Worm (Caenorhabditis elegans) whole organism, mixed stage, embryonic: ENCODE results near the gene Y38H6C.25.

Source experiments
- M03D4.4 ChIP-seq: sonication (generic microtip); optimal IDR thresholded peaks from 2 replicates; lab custom pipeline; 2017; ENCODE audit warnings: mild to moderate bottlenecking, missing genetic modification characterization, missing compliant biosample characterization
- bed-3 ChIP-seq: fragments of 200-800 bp; sonication (Bioruptor generic); optimal IDR thresholded peaks from 3 replicates; lab custom pipeline; 2018; ENCODE audit warnings: mild to moderate bottlenecking, missing genetic modification characterization, moderate library complexity, missing compliant biosample characterization
- blmp-1 ChIP-seq: fragments of 150-350 bp; optimal IDR thresholded peaks from 2 replicates; lab custom pipeline; 2014; ENCODE audit warnings: missing biosample characterization, missing genetic modification characterization
- ceh-39 ChIP-seq: fragments of 150-350 bp; optimal IDR thresholded peaks from 2 replicates; lab custom pipeline; 2014; ENCODE audit warnings: missing biosample characterization, missing genetic modification characterization
- ceh-43 ChIP-seq: fragments of 200-800 bp; sonication (Bioruptor generic); optimal IDR thresholded peaks from 2 replicates; lab custom pipeline; 2018; ENCODE audit warnings: mild to moderate bottlenecking, missing genetic modification characterization, moderate library complexity, missing compliant biosample characterization
- ceh-83 ChIP-seq: fragments of 200-800 bp; sonication (Bioruptor generic); optimal IDR thresholded peaks from 2 replicates; lab custom pipeline; 2018; ENCODE audit warnings: mild to moderate bottlenecking, missing genetic modification characterization, missing compliant biosample characterization
- ces-1 ChIP-seq: fragments of 150-350 bp; optimal IDR thresholded peaks from 2 replicates; lab custom pipeline; 2014; ENCODE audit warnings: missing biosample characterization, missing genetic modification reagents, missing genetic modification characterization
- cnd-1 ChIP-seq: fragments of 200-800 bp; sonication (Bioruptor generic); optimal IDR thresholded peaks from 2 replicates; lab custom pipeline; 2018; ENCODE audit warnings: mild to moderate bottlenecking, missing genetic modification characterization, missing compliant biosample characterization
- drap-1 ChIP-seq: fragments of 200-800 bp; sonication (Bioruptor generic); optimal IDR thresholded peaks from 3 replicates; lab custom pipeline; 2018; ENCODE audit warnings: mild to moderate bottlenecking, missing genetic modification characterization, missing compliant biosample characterization
- elt-1 ChIP-seq: sonication (generic microtip); optimal IDR thresholded peaks from 2 replicates; lab custom pipeline; 2017; ENCODE audit warnings: missing genetic modification characterization, mild to moderate bottlenecking, missing compliant biosample characterization, antibody characterized with exemption, moderate library complexity, borderline replicate concordance; ENCODE audit not compliant: insufficient read depth
- elt-3 ChIP-seq: fragments of 150-350 bp; optimal IDR thresholded peaks from 2 replicates; lab custom pipeline; 2014; ENCODE audit warnings: missing biosample characterization, missing genetic modification characterization
- flh-1 ChIP-seq: fragments of 200-800 bp; sonication (Bioruptor generic); optimal IDR thresholded peaks from 2 replicates; lab custom pipeline; 2018; ENCODE audit warnings: mild to moderate bottlenecking, missing genetic modification characterization, moderate library complexity, missing compliant biosample characterization
- ham-2 ChIP-seq: fragments of 200-800 bp; sonication (Bioruptor generic); optimal IDR thresholded peaks from 2 replicates; lab custom pipeline; 2018; ENCODE audit warnings: mild to moderate bottlenecking, missing genetic modification characterization, missing compliant biosample characterization
- hlh-1 ChIP-seq: fragments of 150-350 bp; optimal IDR thresholded peaks from 2 replicates; lab custom pipeline; 2014; ENCODE audit warnings: missing biosample characterization, missing genetic modification reagents, missing genetic modification characterization
- lin-13 ChIP-seq: fragments of 150-350 bp; optimal IDR thresholded peaks from 2 replicates; lab custom pipeline; 2014; ENCODE audit warnings: missing biosample characterization, missing genetic modification characterization
- lin-32 ChIP-seq: fragments of 200-800 bp; sonication (Bioruptor generic); optimal IDR thresholded peaks from 2 replicates; lab custom pipeline; 2018; ENCODE audit warnings: mild to moderate bottlenecking, missing genetic modification characterization, missing compliant biosample characterization
- lsy-2 ChIP-seq: fragments of 150-350 bp; optimal IDR thresholded peaks from 2 replicates; lab custom pipeline; 2014; ENCODE audit warnings: missing biosample characterization, missing genetic modification characterization
- mab-5 ChIP-seq: fragments of 150-350 bp; optimal IDR thresholded peaks from 2 replicates; lab custom pipeline; 2014; ENCODE audit warnings: missing biosample characterization, missing genetic modification characterization
- mep-1 ChIP-seq: fragments of 150-350 bp; optimal IDR thresholded peaks from 2 replicates; lab custom pipeline; 2017; ENCODE audit warnings: missing biosample characterization, missing genetic modification reagents, missing genetic modification characterization, inconsistent platforms
- mls-2 ChIP-seq: sonication (generic microtip); optimal IDR thresholded peaks from 2 replicates; lab custom pipeline; 2016; ENCODE audit warnings: mild to moderate bottlenecking, missing genetic modification characterization, moderate library complexity, missing compliant biosample characterization
- nhr-12 ChIP-seq: fragments of 150-350 bp; optimal IDR thresholded peaks from 2 replicates; lab custom pipeline; 2014; ENCODE audit warnings: missing biosample characterization, missing genetic modification characterization
- nhr-2 ChIP-seq: fragments of 150-350 bp; optimal IDR thresholded peaks from 2 replicates; lab custom pipeline; 2014; ENCODE audit warnings: missing biosample characterization, missing genetic modification characterization
- nhr-237 ChIP-seq: fragments of 150-350 bp; optimal IDR thresholded peaks from 2 replicates; lab custom pipeline; 2014; ENCODE audit warnings: missing biosample characterization, missing genetic modification characterization
- nhr-28 ChIP-seq: fragments of 150-350 bp; optimal IDR thresholded peaks from 2 replicates; lab custom pipeline; 2014; ENCODE audit warnings: missing biosample characterization, missing genetic modification characterization
- nhr-76 ChIP-seq: sonication (generic microtip); optimal IDR thresholded peaks from 2 replicates; lab custom pipeline; 2017; ENCODE audit warnings: missing biosample characterization, missing genetic modification characterization
- sem-2 ChIP-seq: fragments of 200-800 bp; sonication (Bioruptor generic); optimal IDR thresholded peaks from 2 replicates; lab custom pipeline; 2018; ENCODE audit warnings: mild to moderate bottlenecking, missing genetic modification characterization, missing compliant biosample characterization
- snpc-4 ChIP-seq: fragments of 150-350 bp; optimal IDR thresholded peaks from 2 replicates; lab custom pipeline; 2014; ENCODE audit warnings: missing biosample characterization, missing genetic modification characterization
- sptf-1 ChIP-seq: sonication (generic microtip); optimal IDR thresholded peaks from 2 replicates; lab custom pipeline; 2017; ENCODE audit warnings: mild to moderate bottlenecking, missing genetic modification characterization, moderate library complexity, missing compliant biosample characterization
- tbx-8 ChIP-seq: fragments of 200-800 bp; sonication (Bioruptor generic); optimal IDR thresholded peaks from 2 replicates; lab custom pipeline; 2018; ENCODE audit warnings: mild to moderate bottlenecking, missing genetic modification characterization, moderate library complexity, missing compliant biosample characterization
- unc-120 ChIP-seq: sonication (generic microtip); optimal IDR thresholded peaks from 2 replicates; lab custom pipeline; 2017; ENCODE audit warnings: missing genetic modification characterization, missing compliant biosample characterization; ENCODE audit not compliant: poor library complexity, severe bottlenecking
- unc-39 ChIP-seq: fragments of 150-350 bp; optimal IDR thresholded peaks from 2 replicates; lab custom pipeline; 2014; ENCODE audit warnings: missing biosample characterization, missing genetic modification characterization
- unc-62 ChIP-seq: fragments of 150-350 bp; optimal IDR thresholded peaks from 2 replicates; lab custom pipeline; 2014; ENCODE audit warnings: missing biosample characterization, missing genetic modification reagents, missing genetic modification characterization
- zip-8 ChIP-seq: fragments of 150-350 bp; optimal IDR thresholded peaks from 2 replicates; lab custom pipeline; 2014; ENCODE audit warnings: missing biosample characterization, missing genetic modification characterization
- ztf-11 ChIP-seq: fragments of 150-350 bp; optimal IDR thresholded peaks from 2 replicates; lab custom pipeline; 2014; ENCODE audit warnings: missing biosample characterization, missing genetic modification characterization

Gene Y38H6C.25

DNA sequence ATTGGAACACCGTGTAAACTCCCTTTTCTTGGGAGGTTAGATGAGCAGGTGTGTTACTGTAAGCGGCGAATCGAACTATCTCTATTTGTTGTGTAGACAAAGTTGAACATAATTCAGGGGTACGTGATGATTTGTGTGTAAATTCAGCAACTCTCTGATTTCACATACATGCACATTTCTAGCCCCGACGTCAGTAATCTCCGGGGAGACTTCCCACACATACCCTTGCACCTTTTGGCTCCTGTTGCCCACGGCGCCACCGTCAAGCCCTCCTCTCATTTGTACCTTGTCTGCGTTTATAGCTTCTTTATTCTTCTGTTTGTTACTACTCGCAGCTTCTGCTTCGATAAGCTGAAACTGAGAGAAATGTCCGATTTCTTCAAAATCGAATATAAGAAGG, at the start of gene Y38H6C.25:
TSS of gene Y38H6C.25 (plus strand) at position 301 of the 400 bp plus-strand sequence.
- TF ChIP-seq mep-1 (tag; lab: Kevin White, UChicago) (no peak), unc-62 (GFP tag; lab: Kevin White, UChicago) (no peak)

ce11 chrV:20470385-20470784, 48.6 kb upstream of the Y38H6C.25 start, which contains the start of gene B0250.8:
TSS of gene B0250.8 (minus strand) at chrV:20470485.
- no peak for TF ChIP-seq cnd-1 (tag; lab: Kevin White, UChicago)
- TF ChIP-seq sptf-1 (tag; lab: Kevin White, UChicago): no peak
- no peak for TF ChIP-seq mls-2 (tag; lab: Kevin White, UChicago)
- TF ChIP-seq ham-2 (GFP tag; lab: Kevin White, UChicago): no peak
- TF ChIP-seq ces-1 (GFP tag; lab: Kevin White, UChicago): no peak
- no peak for TF ChIP-seq elt-3

- TF ChIP-seq nhr-76 (no peak), snpc-4 (tag; lab: Kevin White, UChicago) (no peak), mep-1 (tag; lab: Kevin White, UChicago) (no peak), unc-62 (GFP tag; lab: Kevin White, UChicago) (no peak), cnd-1 (tag; lab: Kevin White, UChicago) (no peak)
These were observed 44.0 kb upstream of the Y38H6C.25 start for ce11 chrV:20475029-20475428.

DNA sequence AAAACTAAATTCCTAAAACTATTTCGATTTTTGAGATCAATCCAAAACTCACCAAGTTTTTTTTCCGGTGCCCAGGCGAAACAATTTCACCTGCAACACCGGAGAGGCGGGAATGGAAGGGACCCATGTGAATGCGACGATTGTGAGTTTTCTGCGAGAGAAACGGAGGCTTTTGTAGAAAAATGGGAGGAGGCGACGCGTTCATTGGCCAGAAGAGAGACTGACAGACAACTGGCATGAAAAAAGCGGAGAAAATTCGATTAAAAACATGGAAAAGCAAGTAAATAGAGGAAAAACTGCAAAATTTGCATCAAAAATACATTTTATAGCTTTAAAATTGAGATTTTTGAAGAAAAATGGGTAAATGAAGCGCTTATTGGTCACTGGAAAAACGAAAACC, 43.2 kb upstream of the Y38H6C.25 start, which contains the start of gene B0250.7:
TSS of gene B0250.7 (minus strand) at position 232 of the 400 bp plus-strand sequence.
- TF ChIP-seq zip-8 (tag; lab: Kevin White, UChicago) (no peak), lsy-2 (tag; lab: Kevin White, UChicago) (peak; percentile 76)
- TF ChIP-seq, all 35 proteins: peak for 1

DNA sequence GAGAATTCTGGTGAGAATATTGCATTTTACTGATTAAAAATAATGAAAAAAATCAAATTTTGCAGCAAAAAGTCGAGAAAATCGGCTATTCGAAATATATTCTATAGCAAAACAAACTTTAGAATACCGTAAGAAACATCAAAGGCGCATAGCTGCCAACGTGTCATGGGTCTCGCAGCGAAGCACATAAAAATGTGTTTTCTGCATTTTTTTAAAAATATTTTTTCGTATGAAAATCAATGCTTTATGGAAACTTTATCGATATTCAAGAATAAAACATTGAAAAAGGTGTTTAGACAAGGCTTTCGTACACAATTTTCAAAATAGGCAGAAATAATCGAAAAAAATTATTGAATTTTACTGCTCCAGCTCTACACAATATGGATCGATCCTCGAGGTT, 42.5 kb upstream of the Y38H6C.25 start:
- TF ChIP-seq unc-62 (GFP tag; lab: Kevin White, UChicago) (no peak), nhr-237 (tag; lab: Kevin White, UChicago) (no peak), nhr-28 (no peak), zip-8 (tag; lab: Kevin White, UChicago) (no peak), nhr-12 (tag; lab: Kevin White, UChicago) (no peak), cnd-1 (tag; lab: Kevin White, UChicago) (no peak), mab-5 (tag; lab: Kevin White, UChicago) (no peak), hlh-1 (tag; lab: Kevin White, UChicago) (no peak), ceh-43 (GFP tag; lab: Kevin White, UChicago) (no peak)

DNA sequence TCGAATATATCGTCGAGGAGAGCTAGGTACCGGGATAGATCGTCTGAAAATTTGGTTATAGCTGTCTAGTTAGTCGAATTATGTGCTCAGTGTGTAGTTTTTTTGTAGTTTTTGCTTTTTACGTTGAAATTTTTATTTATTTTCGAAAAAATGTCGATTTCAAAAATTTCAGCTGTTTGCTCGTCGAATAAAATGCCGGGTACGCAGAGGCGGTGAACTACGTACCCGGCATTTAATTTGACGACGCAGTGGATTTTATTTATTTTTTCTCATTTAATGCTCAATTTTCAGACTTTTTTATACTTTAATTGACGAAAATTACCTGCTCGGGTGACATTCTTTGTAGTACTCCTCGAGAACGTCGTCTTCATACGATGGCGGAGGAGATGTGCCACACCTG, 42.0 kb upstream of the Y38H6C.25 start:
- TF ChIP-seq nhr-12 (tag; lab: Kevin White, UChicago) (no peak), M03D4.4 (tag; lab: Kevin White, UChicago) (no peak)

DNA sequence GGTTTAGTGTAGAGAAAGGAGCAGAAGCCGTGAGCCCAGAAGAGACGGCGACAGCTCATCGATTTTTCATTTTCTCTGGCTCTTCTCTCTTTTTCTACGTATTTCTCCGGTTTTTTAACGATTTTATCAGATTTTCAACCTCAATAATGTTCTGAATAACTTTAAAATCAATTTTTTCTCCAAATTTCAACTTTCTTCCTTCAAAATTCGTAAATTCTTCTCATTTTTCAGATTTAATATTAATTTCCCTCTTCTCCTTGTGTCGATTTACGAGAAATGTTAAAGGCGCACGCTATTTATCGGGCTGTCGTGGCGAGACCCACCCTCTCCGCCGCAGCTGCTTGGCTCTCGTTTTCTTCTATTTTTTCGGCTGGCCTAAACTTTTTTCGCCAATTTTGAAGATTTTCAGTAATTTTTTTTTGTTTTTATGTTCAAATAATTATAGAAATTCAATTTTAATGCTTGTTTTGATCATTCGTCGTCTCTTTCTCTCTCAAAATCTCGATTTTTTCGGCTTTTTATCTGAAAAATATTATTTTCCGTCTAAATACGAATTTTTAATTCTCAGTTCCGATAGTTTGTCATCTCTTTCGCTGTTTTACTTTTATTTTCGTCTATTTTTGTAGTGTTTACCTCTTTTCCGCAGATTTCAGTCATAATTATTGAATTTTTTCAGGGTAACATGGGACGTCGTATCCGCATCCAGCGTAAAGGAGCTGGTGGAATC, 39.9 kb upstream of the Y38H6C.25 start, which contains the start of the genes calf-1 and rpl-2:
TSS of gene calf-1 (minus strand) at position 77 of the 727 bp plus-strand sequence.
TSS of gene rpl-2 (plus strand) at position 677 of the 727 bp plus-strand sequence.
- TF ChIP-seq ztf-11 (tag; lab: Kevin White, UChicago) (no peak), unc-62 (GFP tag; lab: Kevin White, UChicago) (no peak), drap-1 (GFP tag; lab: Kevin White, UChicago) (peak; percentile 19), mab-5 (tag; lab: Kevin White, UChicago) (no peak), nhr-28 (no peak), bed-3 (GFP tag; lab: Kevin White, UChicago) (no peak), nhr-2 (tag; lab: Kevin White, UChicago) (no peak), zip-8 (tag; lab: Kevin White, UChicago) (no peak), cnd-1 (tag; lab: Kevin White, UChicago) (no peak), unc-120 (tag; lab: Kevin White, UChicago) (no peak), mep-1 (tag; lab: Kevin White, UChicago) (peak; percentile 82), ceh-43 (GFP tag; lab: Kevin White, UChicago) (no peak), flh-1 (GFP tag; lab: Kevin White, UChicago) (no peak), lin-32 (GFP tag; lab: Kevin White, UChicago) (no peak), sem-2 (GFP tag; lab: Kevin White, UChicago) (no peak), nhr-76 (no peak), ham-2 (GFP tag; lab: Kevin White, UChicago) (peak; percentile 5), hlh-1 (tag; lab: Kevin White, UChicago) (peak; percentile 70), blmp-1 (no peak), lin-13 (tag; lab: Kevin White, UChicago) (peak; percentile 58), unc-39 (no peak), tbx-8 (GFP tag; lab: Kevin White, UChicago) (no peak), M03D4.4 (tag; lab: Kevin White, UChicago) (no peak), elt-1 (tag; lab: Kevin White, UChicago) (no peak), nhr-237 (tag; lab: Kevin White, UChicago) (peak; percentile 31), ces-1 (GFP tag; lab: Kevin White, UChicago) (peak; percentile 91), nhr-12 (tag; lab: Kevin White, UChicago) (no peak), ceh-39 (tag; lab: Kevin White, UChicago) (no peak), ceh-83 (no peak), mls-2 (tag; lab: Kevin White, UChicago) (no peak), lsy-2 (tag; lab: Kevin White, UChicago) (peak; percentile 71)
